Worm (Caenorhabditis elegans) whole organism, L4 larva: Measurements from ENCODE around the gene kin-9.

Source experiments
- F44E2.7 ChIP-seq: fragments of 200-800 bp; sonication (Bioruptor generic); IDR thresholded peaks from 2 replicates; pipeline ENCODE4 v2.1.2; 2022; ENCODE audit warnings: missing genetic modification characterization, missing compliant biosample characterization
- R02D3.7 ChIP-seq: fragments of 150-350 bp; sonication (generic microtip); optimal IDR thresholded peaks from 3 replicates; lab custom pipeline; 2014; ENCODE audit warnings: missing biosample characterization, missing genetic modification characterization
- T20F7.1 ChIP-seq: fragments of 200-800 bp; sonication (Bioruptor generic); optimal IDR thresholded peaks from 2 replicates; lab custom pipeline; 2018; ENCODE audit warnings: mild to moderate bottlenecking, missing genetic modification characterization, missing compliant biosample characterization
- Y105C5A.15 ChIP-seq: fragments of 200-800 bp; sonication (Bioruptor generic); IDR thresholded peaks from 2 replicates; pipeline ENCODE4 v1.3.6; 2022; ENCODE audit warnings: missing genetic modification characterization, missing compliant biosample characterization
- Y48G9A.11 ChIP-seq: fragments of 200-800 bp; sonication (Bioruptor generic); IDR thresholded peaks from 2 replicates; pipeline ENCODE4 v1.3.6; 2022; ENCODE audit warnings: missing genetic modification reagents, missing genetic modification characterization, missing compliant biosample characterization
- Y75B8A.6 ChIP-seq: fragments of 200-800 bp; sonication (Bioruptor generic); IDR thresholded peaks from 2 replicates; pipeline ENCODE4 v1.3.6; 2022; ENCODE audit warnings: missing genetic modification reagents, missing genetic modification characterization, missing compliant biosample characterization
- ZK337.2 ChIP-seq: fragments of 200-800 bp; sonication (Bioruptor generic); IDR thresholded peaks from 2 replicates; pipeline ENCODE4 v1.3.6; 2022; ENCODE audit warnings: missing genetic modification reagents, missing genetic modification characterization, missing compliant biosample characterization
- ZK546.5 ChIP-seq, 2 experiments: sonication (generic microtip); optimal IDR thresholded peaks; 2 replicates each; lab custom pipeline; 2017; ENCODE audit warnings: missing biosample characterization in 2 of 2, missing genetic modification characterization in 2 of 2
- ama-1 ChIP-seq: fragments of 150-350 bp; optimal IDR thresholded peaks from 2 replicates; lab custom pipeline; 2014; ENCODE audit warnings: inconsistent platforms, mixed read lengths
- attf-4 ChIP-seq: sonication (generic microtip); optimal IDR thresholded peaks from 3 replicates; lab custom pipeline; 2017; ENCODE audit warnings: missing biosample characterization, missing genetic modification characterization
- ceh-62 ChIP-seq: sonication (generic microtip); optimal IDR thresholded peaks from 2 replicates; lab custom pipeline; 2017; ENCODE audit warnings: missing biosample characterization, missing genetic modification characterization
- ces-1 ChIP-seq: fragments of 150-350 bp; sonication (generic microtip); optimal IDR thresholded peaks from 4 replicates; lab custom pipeline; 2014; ENCODE audit warnings: missing biosample characterization, missing genetic modification reagents, missing genetic modification characterization
- daf-12 ChIP-seq: fragments of 150-350 bp; optimal IDR thresholded peaks from 2 replicates; lab custom pipeline; 2014; ENCODE audit warnings: missing biosample characterization, missing genetic modification reagents, missing genetic modification characterization
- daf-16 ChIP-seq, 3 experiments: sonication (generic microtip); optimal IDR thresholded peaks; 2 replicates each; lab custom pipeline; 2016 to 2017; ENCODE audit warnings: missing genetic modification characterization in 3 of 3, missing genetic modification reagents in 3 of 3, mild to moderate bottlenecking in 2 of 3, missing compliant biosample characterization in 2 of 3, missing biosample characterization in 1 of 3, moderate library complexity in 1 of 3
- daf-8 ChIP-seq: fragments of 200-800 bp; sonication (Bioruptor generic); IDR thresholded peaks from 2 replicates; pipeline ENCODE4 v1.3.6; 2022; ENCODE audit warnings: missing genetic modification characterization, missing compliant biosample characterization
- duxl-1 ChIP-seq: sonication (generic microtip); optimal IDR thresholded peaks from 2 replicates; lab custom pipeline; 2016; ENCODE audit warnings: mild to moderate bottlenecking, missing genetic modification characterization, moderate library complexity, missing compliant biosample characterization; ENCODE audit not compliant: poor library complexity
- egl-27 ChIP-seq: sonication (generic microtip); optimal IDR thresholded peaks from 3 replicates; lab custom pipeline; 2017; ENCODE audit warnings: missing biosample characterization, missing genetic modification reagents, missing genetic modification characterization
- hif-1 ChIP-seq, 2 experiments: sonication (generic microtip); optimal IDR thresholded peaks; 2 replicates each; lab custom pipeline; 2016 to 2017; ENCODE audit warnings: missing compliant biosample characterization in 2 of 2, missing genetic modification characterization in 2 of 2, missing genetic modification reagents in 2 of 2, missing genotype in 2 of 2, mild to moderate bottlenecking in 1 of 2
- hlh-30 ChIP-seq: sonication (generic microtip); optimal IDR thresholded peaks from 2 replicates; lab custom pipeline; 2017; ENCODE audit warnings: antibody characterized with exemption, mild to moderate bottlenecking, missing genetic modification characterization, missing compliant biosample characterization; ENCODE audit not compliant: insufficient read depth
- lin-1 ChIP-seq: fragments of 200-800 bp; sonication (Bioruptor generic); IDR thresholded peaks from 2 replicates; pipeline ENCODE4 v1.3.6; 2022; ENCODE audit warnings: missing genetic modification reagents, missing genetic modification characterization, missing compliant biosample characterization
- lin-13 ChIP-seq: fragments of 150-350 bp; optimal IDR thresholded peaks from 2 replicates; lab custom pipeline; 2014; ENCODE audit warnings: missing biosample characterization, missing genetic modification reagents, missing genetic modification characterization
- lin-15B ChIP-seq: fragments of 150-350 bp; sonication (generic microtip); optimal IDR thresholded peaks from 3 replicates; lab custom pipeline; 2014; ENCODE audit warnings: missing biosample characterization, missing genetic modification characterization
- lin-29 ChIP-seq: fragments of 200-800 bp; sonication (Bioruptor generic); IDR thresholded peaks from 2 replicates; pipeline ENCODE4 v1.3.6; 2022; ENCODE audit warnings: missing genetic modification reagents, missing genetic modification characterization, missing compliant biosample characterization
- lir-3 ChIP-seq: sonication (generic microtip); optimal IDR thresholded peaks from 2 replicates; lab custom pipeline; 2016; ENCODE audit warnings: mild to moderate bottlenecking, missing genetic modification characterization, missing compliant biosample characterization
- madf-5 ChIP-seq, 2 experiments: fragments of 200-800 bp; sonication (Bioruptor generic); IDR thresholded peaks; 2 replicates each; pipeline ENCODE4 v1.3.6; 2022; ENCODE audit warnings: missing compliant biosample characterization in 2 of 2, missing genetic modification characterization in 2 of 2
- madf-9 ChIP-seq: fragments of 200-800 bp; sonication (Bioruptor generic); conservative IDR thresholded peaks from 2 replicates; pipeline ENCODE4 v1.3.6; 2022; ENCODE audit warnings: missing genetic modification reagents, missing genetic modification characterization, missing compliant biosample characterization
- mdl-1 ChIP-seq, 2 experiments: fragments of 150-350 bp in 1 of 2; sonication (generic microtip) in 1 of 2; optimal IDR thresholded peaks; 2 replicates each; lab custom pipeline; 2014 to 2017; ENCODE audit warnings: missing biosample characterization in 2 of 2, missing genetic modification characterization in 2 of 2
- mdt-29 ChIP-seq: fragments of 200-800 bp; sonication (Bioruptor generic); IDR thresholded peaks from 2 replicates; pipeline ENCODE4 v1.3.6; 2022; ENCODE audit warnings: missing genetic modification reagents, missing genetic modification characterization, missing compliant biosample characterization
- mep-1 ChIP-seq: fragments of 150-350 bp; sonication (generic microtip); optimal IDR thresholded peaks from 3 replicates; lab custom pipeline; 2014; ENCODE audit warnings: missing biosample characterization, missing genetic modification characterization
- mes-2 ChIP-seq: sonication (generic microtip); optimal IDR thresholded peaks from 2 replicates; lab custom pipeline; 2016; ENCODE audit warnings: missing genotype, mild to moderate bottlenecking, missing genetic modification characterization, missing compliant biosample characterization; ENCODE audit not compliant: poor library complexity, severe bottlenecking
- mxl-2 ChIP-seq: fragments of 200-800 bp; sonication (Bioruptor generic); conservative IDR thresholded peaks from 2 replicates; pipeline ENCODE4 v1.3.6; 2022; ENCODE audit warnings: missing genetic modification reagents, missing genetic modification characterization, missing compliant biosample characterization
- nhr-10 ChIP-seq: fragments of 150-350 bp; optimal IDR thresholded peaks from 2 replicates; lab custom pipeline; 2014; ENCODE audit warnings: missing biosample characterization, missing genetic modification characterization
- nhr-237 ChIP-seq: sonication (generic microtip); optimal IDR thresholded peaks from 2 replicates; lab custom pipeline; 2017; ENCODE audit warnings: missing biosample characterization, missing genetic modification characterization
- nhr-25 ChIP-seq: sonication (generic microtip); optimal IDR thresholded peaks from 2 replicates; lab custom pipeline; 2017; ENCODE audit warnings: missing genetic modification characterization, mild to moderate bottlenecking, missing compliant biosample characterization, antibody characterized with exemption, moderate library complexity, borderline replicate concordance; ENCODE audit not compliant: insufficient read depth
- nhr-28 ChIP-seq: fragments of 150-350 bp; optimal IDR thresholded peaks from 2 replicates; lab custom pipeline; 2014; ENCODE audit warnings: missing biosample characterization, missing genetic modification characterization
- nhr-41 ChIP-seq: fragments of 200-800 bp; sonication (Bioruptor generic); IDR thresholded peaks from 2 replicates; pipeline ENCODE4 v1.3.6; 2022; ENCODE audit warnings: missing genetic modification reagents, missing genetic modification characterization, missing compliant biosample characterization
- nhr-42 ChIP-seq: fragments of 200-800 bp; sonication (Bioruptor generic); IDR thresholded peaks from 2 replicates; pipeline ENCODE4 v1.3.6; 2022; ENCODE audit warnings: missing genetic modification characterization, missing compliant biosample characterization
- nhr-48 ChIP-seq: sonication (generic microtip); optimal IDR thresholded peaks from 2 replicates; lab custom pipeline; 2016; ENCODE audit warnings: mild to moderate bottlenecking, missing genetic modification characterization, missing compliant biosample characterization
- nhr-76 ChIP-seq: fragments of 150-350 bp; optimal IDR thresholded peaks from 2 replicates; lab custom pipeline; 2014; ENCODE audit warnings: missing biosample characterization, missing genetic modification characterization
- nhr-77 ChIP-seq: fragments of 150-350 bp; optimal IDR thresholded peaks from 2 replicates; lab custom pipeline; 2014; ENCODE audit warnings: missing biosample characterization, missing genetic modification characterization
- pqm-1 ChIP-seq: sonication (generic microtip); optimal IDR thresholded peaks from 2 replicates; lab custom pipeline; 2017; ENCODE audit warnings: missing biosample characterization, missing genetic modification characterization
- sdz-12 ChIP-seq: fragments of 200-800 bp; sonication (Bioruptor generic); optimal IDR thresholded peaks from 2 replicates; lab custom pipeline; 2018; ENCODE audit warnings: mild to moderate bottlenecking, missing genetic modification characterization, missing compliant biosample characterization
- set-16 ChIP-seq: fragments of 200-800 bp; sonication (Bioruptor generic); IDR thresholded peaks from 2 replicates; pipeline ENCODE4 v1.3.6; 2022; ENCODE audit warnings: missing genetic modification reagents, missing genetic modification characterization, missing compliant biosample characterization
- snpc-4 ChIP-seq: fragments of 150-350 bp; optimal IDR thresholded peaks from 2 replicates; lab custom pipeline; 2014; ENCODE audit warnings: missing biosample characterization, missing genetic modification characterization
- spr-1 ChIP-seq: sonication (generic microtip); optimal IDR thresholded peaks from 2 replicates; lab custom pipeline; 2016; ENCODE audit warnings: mild to moderate bottlenecking, missing genetic modification characterization, missing compliant biosample characterization
- spr-3 ChIP-seq: fragments of 200-800 bp; sonication (Bioruptor generic); optimal IDR thresholded peaks from 2 replicates; lab custom pipeline; 2018; ENCODE audit warnings: mild to moderate bottlenecking, missing genetic modification characterization, missing compliant biosample characterization
- tag-97 ChIP-seq: fragments of 200-800 bp; sonication (Bioruptor generic); IDR thresholded peaks from 2 replicates; pipeline ENCODE4 v1.3.6; 2022; ENCODE audit warnings: missing genetic modification characterization, missing compliant biosample characterization
- tra-1 ChIP-seq: fragments of 200-800 bp; sonication (Bioruptor generic); IDR thresholded peaks from 2 replicates; pipeline ENCODE4 v1.3.6; 2022; ENCODE audit warnings: missing genetic modification reagents, missing genetic modification characterization, missing compliant biosample characterization
- unc-62 ChIP-seq, 3 experiments: fragments of 150-350 bp in 1 of 3; sonication (generic microtip); optimal IDR thresholded peaks in 2 of 3; peaks in 1 of 3; 1 replicate in 1 of 3; 2 replicates in 2 of 3; lab custom pipeline; 2014 to 2017; ENCODE audit warnings: missing biosample characterization in 3 of 3, missing genetic modification characterization in 3 of 3, missing genetic modification reagents in 3 of 3, missing genotype in 1 of 3
- zip-2 ChIP-seq: fragments of 150-350 bp; optimal IDR thresholded peaks from 2 replicates; lab custom pipeline; 2014; ENCODE audit warnings: missing biosample characterization, missing genetic modification characterization
- ztf-7 ChIP-seq: fragments of 150-350 bp; optimal IDR thresholded peaks from 2 replicates; lab custom pipeline; 2014; ENCODE audit warnings: missing biosample characterization, missing genetic modification characterization

The kin-9 gene

DNA sequence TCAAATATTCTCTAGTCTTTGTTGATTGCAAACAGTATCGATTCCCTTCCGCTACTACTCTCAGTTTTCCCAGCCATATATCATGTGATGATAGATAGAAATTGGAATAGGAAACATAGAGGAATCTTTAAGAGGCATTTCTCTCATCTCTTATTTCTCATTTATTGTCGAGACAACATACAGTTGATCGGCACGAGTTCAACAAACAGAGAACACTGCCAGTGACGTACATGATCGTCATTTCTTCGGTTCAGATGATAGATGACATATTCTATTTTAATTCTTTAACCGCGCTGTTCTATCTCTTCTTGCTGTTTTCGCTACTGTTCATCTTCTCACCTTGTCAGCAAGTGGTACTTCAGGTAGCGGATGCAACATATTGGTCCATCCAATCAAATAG, 42.7 kb downstream of the kin-9 start:
- peak; percentile 84 to 92 for TF ChIP-seq mdl-1 (tag; optimal IDR thresholded peaks at IDR 0.05; lab: Kevin White, UChicago)
- TF ChIP-seq zip-2 (tag; lab: Kevin White, UChicago), result no peak
- TF ChIP-seq unc-62 (GFP tag; optimal IDR thresholded peaks at IDR 0.05 in 1 of 2; lab: Kevin White, UChicago), result peak in 1 of 2 experiments; percentile 99
- peak; percentile 22 for TF ChIP-seq unc-62 (tag; optimal IDR thresholded peaks at IDR 0.05; lab: Kevin White, UChicago)
- TF ChIP-seq nhr-77 (tag; lab: Kevin White, UChicago), result peak; percentile 49
- TF ChIP-seq duxl-1 (tag; lab: Kevin White, UChicago), result no peak
- TF ChIP-seq lin-29 (GFP tag; lab: Robert Waterston, UW), result no peak
- TF ChIP-seq nhr-28 (tag; lab: Kevin White, UChicago), result peak; percentile 89
- no peak for TF ChIP-seq daf-16 (GFP tag; optimal IDR thresholded peaks at IDR 0.05; lab: Kevin White, UChicago)
- peak; percentile 2 for TF ChIP-seq daf-16 (tag; optimal IDR thresholded peaks at IDR 0.05; lab: Kevin White, UChicago)
- peak; percentile 88 for TF ChIP-seq nhr-48 (tag; lab: Kevin White, UChicago)
- TF ChIP-seq F44E2.7 (GFP tag; lab: Robert Waterston, UW), result no peak
- TF ChIP-seq spr-3 (GFP tag; lab: Kevin White, UChicago), result no peak
- no peak for TF ChIP-seq R02D3.7 (tag; lab: Kevin White, UChicago)
- TF ChIP-seq nhr-237, result peak; percentile 47
- TF ChIP-seq snpc-4 (tag; lab: Kevin White, UChicago), result no peak
- TF ChIP-seq tag-97, result no peak
- TF ChIP-seq lin-1 (GFP tag; lab: Robert Waterston, UW), result no peak
- TF ChIP-seq nhr-41 (GFP tag; lab: Robert Waterston, UW), result no peak
- peak; percentile 32 for TF ChIP-seq T20F7.1 (GFP tag; lab: Kevin White, UChicago)
- TF ChIP-seq egl-27 (tag; lab: Kevin White, UChicago), result no peak
- TF ChIP-seq pqm-1, result no peak
- peak; percentile 41; the same call in 1 of the 2 replicates for TF ChIP-seq tra-1
- TF ChIP-seq madf-9 (GFP tag; lab: Robert Waterston, UW), result no peak
- no peak for TF ChIP-seq hif-1 (tag; optimal IDR thresholded peaks at IDR 0.05; lab: Kevin White, UChicago)
- TF ChIP-seq daf-12, result no peak
- no peak for TF ChIP-seq ZK546.5 (tag; optimal IDR thresholded peaks at IDR 0.05; lab: Kevin White, UChicago)
- no peak for TF ChIP-seq madf-5 (GFP tag; IDR thresholded peaks at IDR 0.05; lab: Robert Waterston, UW)
- TF ChIP-seq mep-1, result peak; percentile 81
- TF ChIP-seq nhr-42 (GFP tag; lab: Robert Waterston, UW), result no peak
- no peak for TF ChIP-seq ZK337.2 (GFP tag; lab: Robert Waterston, UW)
- TF ChIP-seq lin-15B (tag; lab: Kevin White, UChicago), result no peak
- TF ChIP-seq sdz-12 (GFP tag; lab: Kevin White, UChicago), result no peak
- no peak for TF ChIP-seq set-16 (GFP tag; lab: Robert Waterston, UW)
- TF ChIP-seq ceh-62, result no peak
- TF ChIP-seq nhr-76 (tag; lab: Kevin White, UChicago), result peak; percentile 28
- no peak for TF ChIP-seq Y48G9A.11 (GFP tag; lab: Robert Waterston, UW)
- no peak for TF ChIP-seq mes-2 (tag; lab: Kevin White, UChicago)
- peak; percentile 93 for TF ChIP-seq nhr-25
- TF ChIP-seq daf-8, result no peak
- TF ChIP-seq mxl-2 (GFP tag; lab: Robert Waterston, UW), result no peak
- TF ChIP-seq nhr-10 (tag; lab: Kevin White, UChicago), result peak; percentile 95
- TF ChIP-seq ztf-7 (tag; lab: Kevin White, UChicago), result no peak
- no peak for TF ChIP-seq Y75B8A.6
- TF ChIP-seq lin-13 (GFP tag; lab: Kevin White, UChicago), result no peak
- no peak for TF ChIP-seq ces-1 (GFP tag; lab: Kevin White, UChicago)
- TF ChIP-seq lir-3 (tag; lab: Kevin White, UChicago), result no peak
- TF ChIP-seq spr-1, result no peak
- peak; percentile 91 for TF ChIP-seq hlh-30 (tag; lab: Kevin White, UChicago)
- TF ChIP-seq mdt-29, result no peak
- no peak for TF ChIP-seq ama-1 (lab: Kevin White, UChicago)
- TF ChIP-seq attf-4 (tag; lab: Kevin White, UChicago), result no peak
- no peak for TF ChIP-seq Y105C5A.15 (GFP tag; lab: Robert Waterston, UW)
